Worm (Caenorhabditis elegans): Measurements from ENCODE around the gene F10E9.11.

- no peak for TF ChIP-seq ceh-13 (GFP tag; optimal IDR thresholded peaks at IDR 0.05)
- no peak for TF ChIP-seq tbx-11 (GFP tag; IDR thresholded peaks at IDR 0.05)
- no peak for TF ChIP-seq ama-1 (optimal IDR thresholded peaks at IDR 0.05)
- no peak for TF ChIP-seq flt-1 (GFP tag; IDR thresholded peaks at IDR 0.05)
- TF ChIP-seq pes-1 (GFP tag; IDR thresholded peaks at IDR 0.05), result peak; percentile 75
- no peak for TF ChIP-seq sea-1 (GFP tag; conservative IDR thresholded peaks at IDR 0.05)
- TF ChIP-seq hmbx-1 (tag; optimal IDR thresholded peaks at IDR 0.05), result no peak
- no peak for TF ChIP-seq hnd-1 (tag; optimal IDR thresholded peaks at IDR 0.05)
- no peak for TF ChIP-seq hmg-4 (GFP tag; optimal IDR thresholded peaks at IDR 0.05)
- no peak for TF ChIP-seq aly-1 (tag; optimal IDR thresholded peaks at IDR 0.05)
- TF ChIP-seq tra-4 (tag; optimal IDR thresholded peaks at IDR 0.05), result no peak
- no peak for TF ChIP-seq scrt-1 (GFP tag; IDR thresholded peaks at IDR 0.05)
- peak; percentile 93 for TF ChIP-seq tbx-37 (GFP tag; conservative IDR thresholded peaks at IDR 0.05)
Observed at ce11 chrIII:8307356-8307755, 11.7 kb downstream of the F10E9.11 start, which contains the start of the genes F10E9.7 and F10E9.5.

Measured in whole organism, early embryonic.